Worm (Caenorhabditis elegans) whole organism, L4/young adult: ENCODE data around the gene T24C2.3.
"Not testable (repeated sequence)": the region's sequence is repeated elsewhere in the genome, so short reads cannot be mapped to it uniquely, and the experiment has no call there.

Experiments used
- W03F9.2 ChIP-seq: fragments of 150-350 bp; optimal IDR thresholded peaks from 2 replicates; lab custom pipeline; 2014; ENCODE audit warnings: missing biosample characterization, missing genetic modification characterization
- dao-5 ChIP-seq: sonication (generic microtip); optimal IDR thresholded peaks from 2 replicates; lab custom pipeline; 2016; ENCODE audit warnings: missing genotype, missing genetic modification characterization, moderate library complexity, missing compliant biosample characterization
- him-1 ChIP-seq: sonication (generic microtip); optimal IDR thresholded peaks from 2 replicates; lab custom pipeline; 2016; ENCODE audit warnings: missing genotype, missing genetic modification reagents, missing genetic modification characterization, missing compliant biosample characterization

T24C2.3 gene

DNA sequence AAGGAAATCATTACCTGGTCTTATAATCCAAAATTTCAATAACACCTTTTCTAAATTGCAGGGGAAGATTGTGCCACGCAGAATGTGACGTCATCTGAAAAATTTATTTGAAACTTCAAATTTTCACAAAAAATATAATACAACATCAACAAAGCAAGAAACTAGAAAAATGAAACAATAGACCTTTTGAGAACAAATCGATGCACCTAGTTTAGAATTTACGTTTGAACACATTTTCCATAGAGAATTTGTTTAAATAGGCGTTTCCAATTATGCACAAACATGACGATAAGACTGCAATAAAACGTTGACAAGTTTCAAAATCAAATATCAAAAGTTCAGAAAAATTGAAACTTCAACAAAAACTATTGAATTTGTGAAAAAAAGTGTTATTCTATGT, 30.5 kb upstream of the T24C2.3 start, which contains the start of gene fbxa-141:
TSS of gene fbxa-141 (minus strand) at position 101 of the 400 bp plus-strand sequence.
- no peak for TF ChIP-seq him-1
- TF ChIP-seq W03F9.2 = no peak
- no peak for TF ChIP-seq dao-5 (tag; lab: Kevin White, UChicago)

DNA sequence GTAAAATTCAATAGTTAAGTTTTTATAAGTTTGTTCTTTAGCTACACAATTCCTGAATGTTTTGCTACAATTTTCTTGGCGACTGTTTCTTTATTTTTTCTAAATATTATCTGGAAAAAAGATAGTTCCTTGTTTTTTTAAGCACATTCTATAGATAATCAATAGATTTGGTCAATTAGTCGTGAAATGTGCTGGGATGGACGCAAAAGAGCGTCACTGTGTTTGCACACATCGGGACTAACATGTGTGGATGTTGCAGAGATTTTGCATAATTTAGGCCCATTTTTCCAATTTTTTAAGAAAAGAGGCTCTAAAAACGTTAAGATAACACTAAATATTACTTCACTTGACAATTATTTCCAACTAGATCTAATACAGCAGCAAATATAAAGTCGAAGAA, 29.9 kb upstream of the T24C2.3 start:
- no peak for TF ChIP-seq him-1

DNA sequence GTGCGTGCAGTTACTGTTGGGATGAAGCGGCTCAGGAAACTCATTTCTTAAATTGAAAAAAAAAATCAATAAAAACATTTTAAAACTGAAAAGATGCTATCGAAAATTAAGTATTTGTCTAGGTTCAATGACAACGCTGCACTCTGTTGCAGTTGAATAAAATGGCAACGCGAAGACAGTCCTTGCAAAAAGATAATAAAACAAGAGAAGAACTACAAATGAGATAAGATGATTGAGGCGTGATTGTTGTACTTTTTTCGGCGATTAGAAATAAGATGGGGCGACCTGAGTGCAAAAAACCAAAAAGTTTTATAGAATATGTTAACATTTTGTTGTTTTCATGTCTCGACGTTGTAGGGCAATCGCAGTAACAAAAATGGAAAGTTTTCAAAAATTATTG, 28.3 kb upstream of the T24C2.3 start, which contains the start of gene gcsh-1:
TSS of gene gcsh-1 (minus strand) at position 46 of the 400 bp plus-strand sequence.
- TF ChIP-seq W03F9.2 = no peak
- no peak for TF ChIP-seq him-1
- TF ChIP-seq dao-5 (tag; lab: Kevin White, UChicago) = no peak

DNA sequence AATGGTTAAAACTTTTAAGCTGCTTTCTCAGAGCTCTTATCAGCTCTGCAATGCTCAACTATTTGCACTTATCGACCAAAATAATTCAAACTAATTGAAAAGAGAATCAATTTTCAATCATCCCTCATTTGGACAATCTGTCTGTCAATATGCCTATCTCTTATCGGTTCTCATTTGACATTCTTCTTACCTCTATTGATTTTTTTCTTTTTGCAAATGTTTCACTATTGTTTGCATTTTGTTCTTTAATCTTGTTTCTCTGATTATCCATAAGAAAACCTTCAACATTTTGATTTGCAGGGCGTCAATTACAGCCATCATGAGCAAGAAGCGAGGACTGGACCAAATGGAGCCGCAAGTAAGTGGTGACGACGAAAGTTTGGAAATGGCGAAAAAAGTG, 26.8 kb upstream of the T24C2.3 start, which contains the start of gene D1025.10:
TSS of gene D1025.10 (plus strand) at position 301 of the 400 bp plus-strand sequence.
- TF ChIP-seq W03F9.2 (no peak), him-1 (no peak), dao-5 (tag; lab: Kevin White, UChicago) (no peak)

DNA sequence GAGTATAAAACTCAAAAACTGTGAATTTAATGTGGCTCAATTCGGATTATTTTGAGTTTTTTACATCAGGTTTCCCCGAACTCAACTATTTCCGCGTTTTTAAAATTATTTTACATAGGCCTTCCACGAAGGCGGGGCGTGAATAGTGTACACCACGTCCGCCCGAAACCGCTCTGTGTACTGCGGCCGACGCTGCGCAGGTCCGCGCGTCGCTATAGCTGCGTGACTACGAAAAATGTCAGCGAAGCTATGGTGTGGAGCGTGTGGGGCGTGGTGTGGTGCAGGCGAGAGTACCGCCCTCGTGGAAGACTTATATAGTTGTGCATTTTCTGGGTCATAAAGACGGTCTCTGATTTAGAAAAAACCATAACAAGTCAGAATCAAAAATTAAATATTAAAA, 25.5 kb upstream of the T24C2.3 start:
- no peak for TF ChIP-seq him-1

DNA sequence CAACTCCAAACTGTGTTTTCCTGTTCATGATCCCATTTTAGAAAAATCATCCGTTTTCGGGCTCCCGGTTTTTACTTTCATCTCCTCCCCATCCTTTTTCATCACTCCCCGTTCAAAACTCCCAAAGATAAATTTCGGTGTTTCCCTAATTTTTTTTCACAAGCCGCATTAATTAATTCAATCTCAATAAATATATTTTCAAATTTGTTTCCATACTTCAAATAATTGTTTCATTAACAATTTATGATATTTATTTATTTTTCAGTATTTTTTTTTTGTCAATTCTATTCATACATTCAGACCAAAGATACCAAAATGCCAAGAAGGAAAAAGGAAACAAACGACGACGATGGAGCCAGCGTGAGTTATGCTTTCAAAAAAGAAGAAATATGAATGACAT, 22.9 kb upstream of the T24C2.3 start, which contains the start of gene D1025.1:
TSS of gene D1025.1 (plus strand) at position 301 of the 400 bp plus-strand sequence.
- TF ChIP-seq him-1 = no peak

DNA sequence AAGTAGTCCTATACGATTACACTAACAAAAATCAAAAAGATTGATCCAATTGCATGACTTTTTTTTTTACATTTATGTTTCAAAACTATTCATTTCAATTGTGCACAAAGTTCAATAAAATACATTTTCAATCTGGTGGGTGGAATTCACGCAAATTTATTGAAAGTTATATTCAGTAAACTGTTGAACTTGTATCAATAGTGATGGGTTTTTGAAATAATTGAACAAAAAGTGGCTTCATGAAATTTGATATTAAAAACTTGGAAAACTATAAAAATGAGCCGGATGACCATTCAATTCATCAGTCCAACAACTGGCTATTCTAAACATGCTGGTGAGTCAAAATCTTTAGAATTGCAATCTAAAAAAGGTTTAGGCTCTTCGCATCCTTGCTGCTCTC, 20.0 kb upstream of the T24C2.3 start, which contains the start of gene nspc-16:
TSS of gene nspc-16 (plus strand) at position 301 of the 400 bp plus-strand sequence.
- TF ChIP-seq him-1 (no peak), dao-5 (tag; lab: Kevin White, UChicago) (no peak), W03F9.2 (no peak)

DNA sequence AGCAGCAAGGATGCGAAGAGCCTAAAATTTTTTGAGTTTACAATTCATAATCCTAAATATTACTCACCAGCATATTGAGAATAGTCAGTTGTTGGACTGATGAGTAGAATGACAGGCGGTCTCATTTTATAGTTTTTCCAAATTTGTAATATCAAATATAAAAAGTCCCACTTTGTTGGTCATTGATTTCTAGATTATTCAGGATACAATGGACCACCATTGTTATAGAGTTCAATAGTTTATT, 18.3 kb upstream of the T24C2.3 start, which contains the start of gene nspc-17:
TSS of gene nspc-17 (minus strand) at position 101 of the 244 bp plus-strand sequence.
- not testable (repeated sequence) for TF ChIP-seq W03F9.2; him-1; dao-5 (tag; lab: Kevin White, UChicago)

DNA sequence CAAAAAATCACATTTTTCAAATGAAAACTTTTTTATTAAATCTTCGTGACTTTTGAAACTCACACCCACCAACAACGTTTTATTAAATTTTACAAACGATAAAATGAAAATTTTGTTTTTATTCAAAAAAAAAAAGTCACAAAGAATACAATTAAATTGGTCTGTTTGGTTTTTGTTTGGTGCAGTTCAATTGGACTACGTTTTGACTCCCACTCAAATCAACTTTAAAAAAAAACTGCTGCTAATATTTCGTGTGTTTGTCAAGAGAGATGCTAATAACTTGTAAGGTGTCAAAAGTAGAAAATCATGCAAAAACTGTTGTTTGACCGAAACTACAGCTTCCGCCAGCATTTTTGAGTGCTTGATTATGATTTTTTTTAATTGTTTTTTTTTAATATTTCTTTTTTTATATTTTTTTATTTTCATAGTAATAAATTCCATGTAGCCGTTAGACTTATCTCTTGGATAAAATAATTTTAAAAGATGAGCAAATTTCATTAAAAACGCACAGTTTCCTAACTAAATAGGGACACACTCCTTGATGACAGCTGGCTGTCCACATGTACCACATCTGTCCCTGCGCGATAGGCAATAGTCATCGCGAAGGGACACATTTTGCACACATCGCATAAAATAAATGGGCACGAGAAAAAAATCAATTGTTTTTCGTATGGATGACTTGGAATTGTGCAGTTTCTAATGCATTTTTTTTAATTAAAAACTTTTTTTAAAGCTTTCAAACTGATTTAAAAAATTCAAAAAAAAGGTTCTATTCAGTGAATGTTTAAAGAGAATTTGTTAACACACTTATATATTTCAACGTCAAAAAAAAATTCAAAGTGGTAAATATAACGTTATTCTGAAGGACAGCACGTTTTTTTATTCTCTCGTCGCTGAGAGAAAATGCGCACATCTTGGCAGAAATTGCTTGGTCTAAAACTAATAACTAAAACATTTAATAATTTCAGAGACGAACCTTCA, 17.7 kb upstream of the T24C2.3 start:
- TF ChIP-seq him-1 (peak; percentile 99), W03F9.2 (peak; percentile 98), dao-5 (tag; lab: Kevin White, UChicago) (peak; percentile 87)

DNA sequence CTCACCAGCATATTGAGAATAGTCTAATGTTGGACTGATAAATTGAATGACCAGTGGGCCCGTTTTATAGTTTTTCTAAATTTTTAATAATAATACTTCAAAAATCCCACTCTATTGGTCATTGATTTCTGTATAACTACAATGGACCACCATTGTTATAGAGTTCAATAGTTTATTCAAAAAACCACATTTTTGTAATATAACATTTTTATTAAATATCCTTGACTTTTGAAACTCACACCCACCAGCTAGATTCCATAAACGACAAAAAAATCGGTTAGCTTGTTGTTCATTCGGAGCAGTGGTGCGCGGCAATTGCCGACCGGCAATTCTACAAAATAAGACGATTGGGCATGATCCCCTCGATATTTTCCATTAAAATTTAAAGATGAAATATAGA, 15.8 kb upstream of the T24C2.3 start, which contains the start of gene nspc-18:
TSS of gene nspc-18 (minus strand) at position 101 of the 400 bp plus-strand sequence.
- no peak for TF ChIP-seq him-1
- no peak for TF ChIP-seq dao-5 (tag; lab: Kevin White, UChicago)
- no peak for TF ChIP-seq W03F9.2

DNA sequence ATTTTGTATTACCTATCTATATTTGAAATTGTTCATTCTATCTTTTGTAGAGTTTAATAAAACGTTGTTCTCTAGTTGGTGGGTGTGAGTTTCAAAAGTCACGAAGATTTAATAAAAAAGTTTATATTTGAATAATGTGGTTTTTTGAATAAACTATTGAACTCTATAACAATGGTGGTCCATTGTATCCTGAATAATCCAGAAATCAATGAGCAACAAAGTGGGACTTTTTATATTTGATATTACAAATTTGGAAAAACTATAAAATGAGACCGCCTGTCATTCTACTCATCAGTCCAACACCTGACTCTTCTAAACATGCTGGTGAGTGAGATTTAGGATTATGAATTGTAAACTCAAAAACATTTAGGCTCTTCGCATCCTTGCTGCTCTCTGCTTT, 14.9 kb upstream of the T24C2.3 start, which contains the start of gene nspc-19:
TSS of gene nspc-19 (plus strand) at position 301 of the 400 bp plus-strand sequence.
- not testable (repeated sequence) for TF ChIP-seq him-1; dao-5 (tag; lab: Kevin White, UChicago); W03F9.2

DNA sequence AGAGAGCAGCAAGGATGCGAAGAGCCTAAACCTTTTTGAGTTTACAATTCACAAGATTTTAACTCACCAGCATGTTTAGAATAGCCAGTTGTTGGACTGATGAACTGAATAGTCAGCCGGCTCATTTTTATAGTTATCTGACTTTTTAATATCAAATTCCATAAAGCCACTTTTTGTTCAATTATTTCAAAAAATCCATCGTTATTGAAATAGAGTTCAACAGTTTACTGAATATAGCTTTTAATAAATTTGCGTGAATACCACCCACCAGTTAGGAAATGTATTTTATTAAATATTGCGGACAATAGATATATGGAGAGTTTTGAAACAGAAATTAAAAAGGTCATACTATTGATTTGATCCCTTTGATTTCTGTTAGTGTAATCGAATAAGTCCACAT, 13.2 kb upstream of the T24C2.3 start, which contains the start of gene nspc-20:
TSS of gene nspc-20 (minus strand) at position 101 of the 400 bp plus-strand sequence.
- TF ChIP-seq W03F9.2 (no peak), him-1 (no peak), dao-5 (tag; lab: Kevin White, UChicago) (no peak)

DNA sequence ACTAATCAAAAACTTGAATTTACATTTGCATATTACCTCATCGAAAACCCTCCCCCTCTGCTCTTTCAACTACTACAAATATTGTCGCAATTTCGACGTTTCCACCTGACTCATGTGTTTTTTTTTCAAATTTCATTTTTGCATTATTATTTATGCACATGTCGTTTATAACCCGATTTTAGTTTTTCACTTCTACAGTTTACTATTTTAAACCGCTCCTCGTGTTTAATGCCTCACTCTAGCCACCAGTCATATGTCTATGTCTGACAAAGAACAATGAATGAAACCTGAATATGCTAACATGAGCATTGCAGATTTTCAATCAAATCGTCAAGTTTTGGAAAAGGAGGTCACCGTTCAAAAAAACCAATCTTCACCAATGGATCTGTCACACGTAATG, 9.2 kb upstream of the T24C2.3 start, which contains the start of gene T24C2.5:
TSS of gene T24C2.5 (plus strand) at position 301 of the 400 bp plus-strand sequence.
- TF ChIP-seq W03F9.2 (no peak), dao-5 (tag; lab: Kevin White, UChicago) (no peak), him-1 (no peak)

DNA sequence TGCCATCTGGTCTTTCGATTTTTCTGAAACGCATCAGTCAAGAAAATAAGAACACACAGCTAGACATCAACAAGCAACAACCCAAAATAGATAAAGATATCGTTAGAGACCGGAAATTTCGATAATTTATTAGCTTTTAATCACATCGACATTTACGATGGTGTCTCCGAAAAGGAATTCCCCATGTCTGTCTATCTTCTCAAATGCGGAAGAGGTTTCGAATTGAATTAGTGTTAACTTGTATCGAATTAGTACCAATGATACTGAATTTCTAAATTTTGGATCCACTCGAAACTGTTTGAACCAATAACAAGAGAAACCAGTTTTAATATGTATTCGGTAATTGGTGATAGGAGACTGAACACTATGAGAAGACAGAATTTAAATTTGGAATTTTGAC, 8.7 kb upstream of the T24C2.3 start:
- no peak for TF ChIP-seq dao-5 (tag; lab: Kevin White, UChicago)
- no peak for TF ChIP-seq him-1
- no peak for TF ChIP-seq W03F9.2

DNA sequence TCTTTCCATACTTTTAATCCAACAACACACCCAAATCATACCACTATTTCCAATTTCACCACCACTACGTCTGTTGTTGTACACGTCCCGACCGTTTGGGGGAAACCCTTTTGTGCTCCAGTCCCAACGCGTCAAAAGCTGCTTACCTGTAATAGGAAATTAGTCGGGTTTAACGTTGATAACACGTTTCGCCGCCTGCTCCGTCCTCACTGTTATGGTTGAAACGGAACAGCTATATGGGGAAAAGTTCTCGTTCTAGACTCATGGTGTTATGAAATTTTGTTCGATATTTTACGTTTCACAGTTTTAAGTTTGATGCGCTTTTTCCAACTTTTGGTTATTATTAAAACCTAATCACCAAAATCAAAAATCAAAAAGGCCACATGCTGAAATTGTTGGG, 7.4 kb upstream of the T24C2.3 start:
- no peak for TF ChIP-seq him-1
- no peak for TF ChIP-seq W03F9.2
- no peak for TF ChIP-seq dao-5 (tag; lab: Kevin White, UChicago)
